Worm (Caenorhabditis elegans) whole organism, young adult: ENCODE data around the gene spp-18.

Experiments used
- B0261.1 ChIP-seq: sonication (generic microtip); optimal IDR thresholded peaks from 2 replicates; lab custom pipeline; 2016; ENCODE audit warnings: mild to moderate bottlenecking, missing genetic modification characterization, moderate library complexity, missing compliant biosample characterization
- D2030.7 ChIP-seq: fragments of 200-800 bp; sonication (Bioruptor generic); IDR thresholded peaks from 2 replicates; pipeline ENCODE4 v1.3.6; 2022; ENCODE audit warnings: missing genetic modification reagents, missing genetic modification characterization, missing compliant biosample characterization
- dpl-1 ChIP-seq: fragments of 150-350 bp; optimal IDR thresholded peaks from 2 replicates; lab custom pipeline; 2014; ENCODE audit warnings: missing biosample characterization, missing genetic modification reagents, missing genetic modification characterization
- nfya-1 ChIP-seq: sonication (generic microtip); optimal IDR thresholded peaks from 2 replicates; lab custom pipeline; 2017; ENCODE audit warnings: antibody characterized with exemption, missing compliant biosample characterization, missing genetic modification characterization, borderline replicate concordance; ENCODE audit not compliant: insufficient read depth
- nhr-179 ChIP-seq: sonication (generic microtip); optimal IDR thresholded peaks from 2 replicates; lab custom pipeline; 2016; ENCODE audit warnings: mild to moderate bottlenecking, missing genetic modification characterization, missing compliant biosample characterization
- ztf-6 ChIP-seq: fragments of 200-800 bp; sonication (Bioruptor generic); IDR thresholded peaks from 2 replicates; pipeline ENCODE4 v1.3.6; 2022; ENCODE audit warnings: missing genetic modification reagents, missing genetic modification characterization, missing compliant biosample characterization

ce11 chrIV:9588784-9589457, 4.6 kb upstream of the spp-18 start, which contains the start of gene trcs-1:
- TF ChIP-seq B0261.1 (tag; lab: Kevin White, UChicago) (no peak), D2030.7 (peak; percentile 77; the same call in 1 of the 2 replicates), ztf-6 (GFP tag; lab: Robert Waterston, UW) (no peak), nfya-1 (tag; lab: Kevin White, UChicago) (no peak), dpl-1 (GFP tag; lab: Kevin White, UChicago) (peak; percentile 83), nhr-179 (tag; lab: Kevin White, UChicago) (no peak)
